Fruit fly (Drosophila melanogaster) whole organism, wandering third instar larva: ENCODE data around the gene Cyp6v1.
A peak's percentile ranks its signal among the peaks of the same experiment; 100 is the strongest.

Experiments
- Dfd ChIP-seq: fragments of >200 bp; optimal IDR thresholded peaks from 2 replicates; lab custom pipeline; 2017; ENCODE audit warnings: missing biosample characterization, missing genetic modification characterization
- Hnf4 ChIP-seq: fragments of 200-800 bp; sonication (Bioruptor generic); optimal IDR thresholded peaks from 2 replicates; lab custom pipeline; 2016; ENCODE audit warnings: missing biosample characterization, mild to moderate bottlenecking, missing genetic modification characterization
- N ChIP-seq: fragments of >200 bp; optimal IDR thresholded peaks from 2 replicates; lab custom pipeline; 2018; ENCODE audit warnings: missing biosample characterization, missing external identifiers, missing genetic modification characterization
- dmrt93B ChIP-seq: fragments of 200-800 bp; sonication (Bioruptor generic); optimal IDR thresholded peaks from 2 replicates; lab custom pipeline; 2018; ENCODE audit warnings: missing biosample characterization, mild to moderate bottlenecking, missing genetic modification characterization
- h ChIP-seq: fragments of 200-800 bp; sonication (Bioruptor generic); optimal IDR thresholded peaks from 3 replicates; lab custom pipeline; 2016; ENCODE audit warnings: missing biosample characterization, mild to moderate bottlenecking, missing genetic modification characterization
- psq ChIP-seq: fragments of 200-800 bp; sonication (Bioruptor generic); optimal IDR thresholded peaks from 3 replicates; lab custom pipeline; 2017; ENCODE audit warnings: missing biosample characterization, mild to moderate bottlenecking, missing genetic modification characterization, moderate library complexity

DNA sequence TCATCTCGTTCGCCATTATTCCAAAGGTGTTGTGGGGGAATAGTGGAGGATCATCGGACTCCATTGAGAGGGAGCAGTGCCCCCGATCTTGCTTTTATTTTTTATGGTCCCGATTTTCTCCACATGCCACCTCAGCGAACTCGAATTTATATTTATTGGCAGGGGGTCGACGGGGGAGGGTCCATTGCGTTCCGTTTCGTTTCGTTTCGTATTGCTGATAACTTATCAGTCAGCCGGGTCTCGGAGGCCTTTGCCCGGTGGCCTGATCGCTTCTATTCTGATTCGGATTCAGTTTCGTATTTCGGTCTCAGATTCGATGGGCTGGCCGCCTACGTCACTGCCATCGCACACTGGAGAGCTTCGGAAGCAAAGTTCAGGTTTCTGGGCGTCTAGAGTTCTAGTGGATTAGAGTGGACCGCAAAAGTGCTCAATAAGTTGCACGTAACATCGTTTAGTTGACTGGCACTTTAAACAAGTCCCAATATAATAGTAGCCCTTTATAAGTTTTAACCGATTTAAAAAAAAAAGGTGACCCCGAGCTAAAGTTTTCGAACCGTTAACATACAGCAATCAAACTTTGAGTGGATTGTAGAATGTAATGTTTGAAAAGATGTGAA is 4.8 kb downstream of the Cyp6v1 start, which contains the start of gene CG1835:
- no peak for TF ChIP-seq Dfd (GFP tag; lab: Kevin White, UChicago)
- TF ChIP-seq Hnf4: peak; percentile 39
- TF ChIP-seq psq (GFP tag; lab: Kevin White, UChicago): peak; percentile 42
- TF ChIP-seq h (GFP tag; lab: Kevin White, UChicago): no peak
- no peak for TF ChIP-seq N (GFP tag; lab: Kevin White, UChicago)
- TF ChIP-seq dmrt93B (GFP tag; lab: Kevin White, UChicago): no peak
